Fruit fly (Drosophila melanogaster): ENCODE data around the gene Sugb.
A peak's percentile ranks its signal among the peaks of the same experiment; 100 is the strongest.

Sugb gene

DNA sequence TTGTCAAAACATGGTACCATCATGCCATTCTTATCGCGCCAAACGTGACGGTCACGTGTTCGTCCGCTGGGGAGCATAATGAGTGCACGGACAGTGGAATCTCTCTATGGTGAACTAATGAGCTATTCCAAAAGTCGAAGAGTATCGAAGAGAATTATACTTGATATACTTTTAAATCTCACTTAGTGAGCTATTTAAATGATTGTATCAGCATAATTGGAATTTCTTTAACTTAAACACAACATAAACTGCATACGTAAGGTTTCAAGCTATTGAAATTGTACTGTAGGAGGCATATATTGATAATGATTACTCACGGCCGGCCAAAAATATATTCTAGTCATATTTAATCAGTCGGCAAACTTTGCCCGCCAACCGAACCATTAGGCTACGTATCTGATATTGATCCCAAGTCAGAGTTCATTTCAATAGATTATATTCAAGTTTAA lies 37.7 kb downstream of the Sugb start (continued):
- no peak for TF ChIP-seq Oaz (GFP tag; IDR thresholded peaks at IDR 0.05)
- 0 out of 3 replicates have a peak, but pooled peaks have one; percentile 10 for TF ChIP-seq CG11695 (GFP tag; IDR thresholded peaks at IDR 0.05)
- peak; percentile 54; the same call in 1 of the 2 replicates for TF ChIP-seq Xrp1 (GFP tag; IDR thresholded peaks at IDR 0.05)
- TF ChIP-seq gsb-n (tag; optimal IDR thresholded peaks at IDR 0.05), result no peak
- no peak for TF ChIP-seq CG6254 (GFP tag; optimal IDR thresholded peaks at IDR 0.05)
- peak; percentile 25; the same call in 1 of the 3 replicates for TF ChIP-seq CG14050 (GFP tag; IDR thresholded peaks at IDR 0.05)
- TF ChIP-seq vvl (GFP tag; IDR thresholded peaks at IDR 0.05), result peak; percentile 21; the same call in 1 of the 2 replicates
- no peak for TF ChIP-seq nmo (GFP tag; optimal IDR thresholded peaks at IDR 0.05)
- TF ChIP-seq Rfx (GFP tag; IDR thresholded peaks at IDR 0.05), result peak; percentile 56
- TF ChIP-seq lilli (GFP tag; optimal IDR thresholded peaks at IDR 0.05), result peak; percentile 19
- TF ChIP-seq CG11456 (GFP tag; IDR thresholded peaks at IDR 0.05), result 0 out of 3 replicates have a peak, but pooled peaks have one; percentile 51
- no peak for TF ChIP-seq danr (GFP tag; IDR thresholded peaks at IDR 0.05)
- no peak for TF ChIP-seq ftz-f1 (GFP tag; optimal IDR thresholded peaks at IDR 0.05)
- no peak for TF ChIP-seq CG15073 (GFP tag; optimal IDR thresholded peaks at IDR 0.05)
- TF ChIP-seq Gug (GFP tag; IDR thresholded peaks at IDR 0.05), result no peak
- 0 out of 2 replicates have a peak, but pooled peaks have one; percentile 16 for TF ChIP-seq ttk (GFP tag; IDR thresholded peaks at IDR 0.05)
- peak; percentile 57 for TF ChIP-seq Ada2b (GFP tag; IDR thresholded peaks at IDR 0.05)
- TF ChIP-seq Fer1 (GFP tag; optimal IDR thresholded peaks at IDR 0.05), result peak; percentile 8
- TF ChIP-seq sisA (GFP tag; IDR thresholded peaks at IDR 0.05), result no peak; the same call in 1 of the 2 replicates
- peak; percentile 46 for TF ChIP-seq CG14441 (GFP tag; IDR thresholded peaks at IDR 0.05)
- peak; percentile 96 for TF ChIP-seq CG7987 (GFP tag; optimal IDR thresholded peaks at IDR 0.05)
- TF ChIP-seq crc (GFP tag; optimal IDR thresholded peaks at IDR 0.05), result no peak
- TF ChIP-seq TFAM (GFP tag; optimal IDR thresholded peaks at IDR 0.05), result no peak
- TF ChIP-seq CG17829 (tag; optimal IDR thresholded peaks at IDR 0.05), result no peak
- TF ChIP-seq CG9817 (tag; optimal IDR thresholded peaks at IDR 0.05), result peak; percentile 27
- peak; percentile 49 for TF ChIP-seq gsb (GFP tag; IDR thresholded peaks at IDR 0.05)
- peak; percentile 96 for TF ChIP-seq cwo (GFP tag; optimal IDR thresholded peaks at IDR 0.05)
- peak; percentile 26; the same call in 1 of the 3 replicates for TF ChIP-seq Aef1 (GFP tag; IDR thresholded peaks at IDR 0.05)
- TF ChIP-seq fd64A (GFP tag; optimal IDR thresholded peaks at IDR 0.05), result no peak
- TF ChIP-seq Med (GFP tag), result peak; percentile 79
- TF ChIP-seq aop (GFP tag; IDR thresholded peaks at IDR 0.05), result no peak
- TF ChIP-seq CG11504 (tag; optimal IDR thresholded peaks at IDR 0.05), result peak; percentile 42
- TF ChIP-seq CG10366 (GFP tag; IDR thresholded peaks at IDR 0.05), result no peak; the same call in 1 of the 2 replicates
- no peak for TF ChIP-seq CG1792 (GFP tag; optimal IDR thresholded peaks at IDR 0.05)
- TF ChIP-seq CG4730 (GFP tag; IDR thresholded peaks at IDR 0.05), result peak; percentile 48
- peak; percentile 8 for TF ChIP-seq HHEX (GFP tag; optimal IDR thresholded peaks at IDR 0.05)
- no peak for TF ChIP-seq lov (optimal IDR thresholded peaks at IDR 0.05)
- TF ChIP-seq lov (GFP tag; IDR thresholded peaks at IDR 0.05), result no peak

DNA sequence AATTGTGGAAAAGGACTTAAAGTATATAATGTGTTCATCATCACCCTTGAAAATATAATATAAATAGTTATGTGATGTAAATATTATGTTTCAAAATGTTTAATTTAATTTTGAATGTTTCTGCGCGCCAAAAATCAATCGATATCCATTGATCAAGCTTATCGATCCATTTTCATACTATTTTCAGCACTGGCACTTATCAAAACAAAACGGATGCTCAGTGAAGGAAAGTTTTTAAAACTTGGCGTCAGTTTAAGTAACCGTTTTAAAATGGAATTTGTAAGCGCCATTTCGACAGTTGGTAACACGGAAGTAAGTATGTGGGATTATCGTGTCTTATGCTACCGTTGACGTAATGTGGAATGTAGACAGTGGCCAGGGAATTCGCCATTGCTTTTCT lies 44.4 kb downstream of the Sugb start, which contains the start of gene sunn:
sunn (plus strand) TSS at position 202 of the 400 bp plus-strand sequence.
- TF ChIP-seq tin (GFP tag; optimal IDR thresholded peaks at IDR 0.05) (no peak), BEAF-32 (GFP tag; optimal IDR thresholded peaks at IDR 0.05) (peak; percentile 10), Hr78 (GFP tag; optimal IDR thresholded peaks at IDR 0.05) (peak in 1 of 2 experiments; percentile 80), bbx (GFP tag; IDR thresholded peaks at IDR 0.05; ENCODE audit: partially characterized antibody) (peak; percentile 12; the same call in 1 of the 2 replicates), Dref (GFP tag; IDR thresholded peaks at IDR 0.05) (peak; percentile 59), CG6254 (GFP tag; optimal IDR thresholded peaks at IDR 0.05) (no peak), CG1529 (GFP tag; optimal IDR thresholded peaks at IDR 0.05) (no peak), CG10267 (tag; optimal IDR thresholded peaks at IDR 0.05) (peak; percentile 73), CG16779 (GFP tag; IDR thresholded peaks at IDR 0.05) (no peak), stwl (tag; optimal IDR thresholded peaks at IDR 0.05) (peak; percentile 52), pzg (GFP tag; optimal IDR thresholded peaks at IDR 0.05) (peak; percentile 1), tup (GFP tag; optimal IDR thresholded peaks at IDR 0.05) (no peak), CG14860 (GFP tag; IDR thresholded peaks at IDR 0.05; ENCODE audit: partially characterized antibody) (no peak), Dp (GFP tag; optimal IDR thresholded peaks at IDR 0.05) (peak; percentile 65), Myb (GFP tag; optimal IDR thresholded peaks at IDR 0.05) (peak; percentile 3), E2f2 (GFP tag; IDR thresholded peaks at IDR 0.05) (peak; percentile 80)

Measured in whole organism, embryonic.